Fruit fly (Drosophila melanogaster) whole organism, pupa: ENCODE results near the gene CG17298.

Source experiments
- CG10348 ChIP-seq: fragments of 200-800 bp; sonication (Bioruptor generic); IDR thresholded peaks from 2 replicates; pipeline ENCODE4 v1.3.6; 2022; ENCODE audit warnings: missing biosample characterization, missing genetic modification characterization
- CG12605 ChIP-seq: fragments of 200-800 bp; sonication (Bioruptor generic); IDR thresholded peaks from 2 replicates; pipeline ENCODE4 v1.3.6; 2022; ENCODE audit warnings: missing biosample characterization, missing genetic modification characterization
- CG13204 ChIP-seq: fragments of 200-800 bp; sonication (Bioruptor generic); optimal IDR thresholded peaks from 2 replicates; lab custom pipeline; 2018; ENCODE audit warnings: missing biosample characterization, mild to moderate bottlenecking, missing genetic modification characterization, moderate library complexity
- CG14655 ChIP-seq: fragments of 200-800 bp; sonication (Bioruptor generic); optimal IDR thresholded peaks from 3 replicates; lab custom pipeline; 2017; ENCODE audit warnings: mild to moderate bottlenecking, missing biosample characterization, missing genetic modification reagents, missing genetic modification characterization
- CG15710 ChIP-seq: fragments of 200-800 bp; sonication (Bioruptor generic); optimal IDR thresholded peaks from 2 replicates; lab custom pipeline; 2018; ENCODE audit warnings: missing biosample characterization, mild to moderate bottlenecking, missing genetic modification characterization, moderate library complexity
- CG17806 ChIP-seq: fragments of 200-800 bp; sonication (Bioruptor generic); optimal IDR thresholded peaks from 2 replicates; lab custom pipeline; 2018; ENCODE audit warnings: missing biosample characterization, mild to moderate bottlenecking, missing genetic modification characterization, moderate library complexity
- CG32121 ChIP-seq: fragments of 200-800 bp; sonication (Bioruptor generic); IDR thresholded peaks from 2 replicates; pipeline ENCODE4 v1.3.6; 2022; ENCODE audit warnings: missing biosample characterization, missing genetic modification characterization
- CG34367 ChIP-seq: fragments of 200-800 bp; sonication (Bioruptor generic); optimal IDR thresholded peaks from 2 replicates; lab custom pipeline; 2018; ENCODE audit warnings: missing biosample characterization, mild to moderate bottlenecking, missing genetic modification characterization
- CG4496 ChIP-seq: fragments of 200-800 bp; sonication (Bioruptor generic); IDR thresholded peaks from 3 replicates; pipeline ENCODE4 v1.3.6; 2022; ENCODE audit warnings: missing biosample characterization, missing genetic modification characterization
- CG8159 ChIP-seq: fragments of 200-800 bp; sonication (Bioruptor generic); optimal IDR thresholded peaks from 3 replicates; lab custom pipeline; 2018; ENCODE audit warnings: missing biosample characterization, mild to moderate bottlenecking, missing genetic modification characterization, moderate library complexity
- CG8301 ChIP-seq: fragments of 200-800 bp; sonication (Bioruptor generic); optimal IDR thresholded peaks from 2 replicates; lab custom pipeline; 2018; ENCODE audit warnings: missing biosample characterization, mild to moderate bottlenecking, missing genetic modification characterization
- CG9948 ChIP-seq: fragments of 200-800 bp; sonication (Bioruptor generic); optimal IDR thresholded peaks from 2 replicates; lab custom pipeline; 2018; ENCODE audit warnings: missing biosample characterization, mild to moderate bottlenecking, missing genetic modification characterization, moderate library complexity
- D1 ChIP-seq: fragments of 200-800 bp; sonication (Bioruptor generic); optimal IDR thresholded peaks from 2 replicates; lab custom pipeline; 2018; ENCODE audit warnings: missing biosample characterization, mild to moderate bottlenecking, missing genetic modification characterization, moderate library complexity
- EcR ChIP-seq: fragments of 200-800 bp; sonication (Bioruptor generic); optimal IDR thresholded peaks from 3 replicates; lab custom pipeline; 2019; ENCODE audit warnings: missing biosample characterization, missing genetic modification characterization, mild to moderate bottlenecking, moderate library complexity, missing genetic modification reagents
- Ets98B ChIP-seq: fragments of 200-800 bp; sonication (Bioruptor generic); IDR thresholded peaks from 2 replicates; pipeline ENCODE4 v1.3.6; 2022; ENCODE audit warnings: missing biosample characterization, missing genetic modification characterization
- Pif1A ChIP-seq: fragments of 200-800 bp; sonication (Bioruptor generic); optimal IDR thresholded peaks from 3 replicates; lab custom pipeline; 2016; ENCODE audit warnings: missing biosample characterization, missing genetic modification characterization
- Pif1B ChIP-seq: fragments of 200-800 bp; sonication (Bioruptor generic); optimal IDR thresholded peaks from 3 replicates; lab custom pipeline; 2016; ENCODE audit warnings: missing biosample characterization, missing genetic modification characterization
- Snoo ChIP-seq: fragments of 200-800 bp; sonication (Bioruptor generic); optimal IDR thresholded peaks from 3 replicates; lab custom pipeline; 2017; ENCODE audit warnings: missing biosample characterization, mild to moderate bottlenecking, missing genetic modification characterization, inconsistent platforms
- fd96Ca ChIP-seq: fragments of 200-800 bp; sonication (Bioruptor generic); IDR thresholded peaks from 3 replicates; pipeline ENCODE4 v1.3.6; 2022; ENCODE audit warnings: missing biosample characterization, missing genetic modification characterization
- gl ChIP-seq: fragments of 200-800 bp; sonication (Bioruptor generic); optimal IDR thresholded peaks from 2 replicates; lab custom pipeline; 2018; ENCODE audit warnings: missing biosample characterization, mild to moderate bottlenecking, missing genetic modification characterization
- rn ChIP-seq: fragments of 200-800 bp; sonication (Bioruptor generic); IDR thresholded peaks from 2 replicates; pipeline ENCODE4 v1.3.6; 2022; ENCODE audit warnings: missing biosample characterization, missing genetic modification characterization

CG17298 gene

dm6 chr3R:21269923-21270322 lies 13.1 kb upstream of the CG17298 start, which contains the start of the genes AP-2sigma and Idi:
Gene AP-2sigma (minus strand): TSS chr3R:21270075.
Gene Idi (plus strand): TSS chr3R:21270126.
- TF ChIP-seq D1 (tag; lab: Kevin White, UChicago) (no peak), CG14655 (GFP tag; lab: Kevin White, UChicago) (no peak), CG10348 (no peak), Snoo (tag; lab: Kevin White, UChicago) (peak; percentile 38), fd96Ca (GFP tag; lab: Robert Waterston, UW) (peak; percentile 51; the same call in 1 of the 3 replicates), CG4496 (GFP tag; lab: Robert Waterston, UW) (peak; percentile 52; the same call in 2 of the 3 replicates), rn (GFP tag; lab: Robert Waterston, UW) (no peak), CG34367 (no peak), CG13204 (GFP tag; lab: Kevin White, UChicago) (no peak), CG8301 (tag; lab: Kevin White, UChicago) (no peak), CG9948 (tag; lab: Kevin White, UChicago) (no peak), EcR (GFP tag; lab: Kevin White, UChicago) (peak; percentile 12), Pif1B (GFP tag; lab: Kevin White, UChicago) (no peak), Pif1A (GFP tag; lab: Kevin White, UChicago) (no peak), CG12605 (GFP tag; lab: Robert Waterston, UW) (0 out of 2 replicates have a peak, but pooled peaks have one; percentile 23), CG32121 (GFP tag; lab: Robert Waterston, UW) (no peak), Ets98B (GFP tag; lab: Robert Waterston, UW) (no peak), gl (tag; lab: Kevin White, UChicago) (no peak), CG15710 (tag; lab: Kevin White, UChicago) (no peak), CG17806 (tag; lab: Kevin White, UChicago) (no peak), CG8159 (tag; lab: Kevin White, UChicago) (no peak)

dm6 chr3R:21270609-21271143 lies 12.3 kb upstream of the CG17298 start:
- TF ChIP-seq rn (GFP tag; lab: Robert Waterston, UW) (no peak), D1 (tag; lab: Kevin White, UChicago) (no peak), CG32121 (GFP tag; lab: Robert Waterston, UW) (no peak), EcR (GFP tag; lab: Kevin White, UChicago) (no peak), Snoo (tag; lab: Kevin White, UChicago) (no peak), CG9948 (tag; lab: Kevin White, UChicago) (no peak), CG14655 (GFP tag; lab: Kevin White, UChicago) (no peak), CG4496 (GFP tag; lab: Robert Waterston, UW) (no peak), CG17806 (tag; lab: Kevin White, UChicago) (no peak), CG13204 (GFP tag; lab: Kevin White, UChicago) (no peak)
- TF ChIP-seq, all 21 proteins: peak for 0

dm6 chr3R:21271208-21271607 lies 11.8 kb upstream of the CG17298 start:
- TF ChIP-seq CG8301 (tag; lab: Kevin White, UChicago) (no peak), CG32121 (GFP tag; lab: Robert Waterston, UW) (no peak), Ets98B (GFP tag; lab: Robert Waterston, UW) (no peak), CG15710 (tag; lab: Kevin White, UChicago) (no peak), CG8159 (tag; lab: Kevin White, UChicago) (no peak), CG4496 (GFP tag; lab: Robert Waterston, UW) (no peak), CG9948 (tag; lab: Kevin White, UChicago) (no peak)

- no peak for TF ChIP-seq CG17806 (tag; lab: Kevin White, UChicago)
- TF ChIP-seq CG10348, result no peak
- no peak for TF ChIP-seq Snoo (tag; lab: Kevin White, UChicago)
- TF ChIP-seq CG12605 (GFP tag; lab: Robert Waterston, UW), result 0 out of 2 replicates have a peak, but pooled peaks have one; percentile 3
- no peak for TF ChIP-seq CG15710 (tag; lab: Kevin White, UChicago)
- no peak for TF ChIP-seq CG4496 (GFP tag; lab: Robert Waterston, UW)
Observed at dm6 chr3R:21273427-21274038, 9.5 kb upstream of the CG17298 start, which contains the start of gene CG3308. Gene CG3308 (minus strand): TSS chr3R:21273817.

dm6 chr3R:21274870-21275269 lies 8.1 kb upstream of the CG17298 start:
- TF ChIP-seq Snoo (tag; lab: Kevin White, UChicago) (no peak), CG14655 (GFP tag; lab: Kevin White, UChicago) (no peak), EcR (GFP tag; lab: Kevin White, UChicago) (no peak), CG12605 (GFP tag; lab: Robert Waterston, UW) (no peak), CG32121 (GFP tag; lab: Robert Waterston, UW) (no peak), fd96Ca (GFP tag; lab: Robert Waterston, UW) (no peak)

dm6 chr3R:21276111-21276510 lies 6.9 kb upstream of the CG17298 start, which contains the start of gene CG3301:
Gene CG3301 (minus strand): TSS chr3R:21276249.
- TF ChIP-seq CG13204 (GFP tag; lab: Kevin White, UChicago), result no peak
- TF ChIP-seq CG32121 (GFP tag; lab: Robert Waterston, UW), result no peak
- TF ChIP-seq CG9948 (tag; lab: Kevin White, UChicago), result no peak
